Fruit fly (Drosophila melanogaster): ENCODE measurements around the gene sty.

The sty gene

dm6 chr3L:3472786-3473185, 48.1 kb upstream of the sty start (continued):
- TF ChIP-seq CG1621 (tag; optimal IDR thresholded peaks at IDR 0.05) (peak; percentile 48), OdsH (GFP tag; optimal IDR thresholded peaks at IDR 0.05) (no peak), ss (GFP tag; optimal IDR thresholded peaks at IDR 0.05) (peak; percentile 46 to 74), Eip75B (GFP tag; optimal IDR thresholded peaks at IDR 0.05) (peak; percentile 42), achi (GFP tag; optimal IDR thresholded peaks at IDR 0.05) (peak; percentile 51), CG9139 (GFP tag; optimal IDR thresholded peaks at IDR 0.05) (peak; percentile 7), CG11294 (GFP tag; IDR thresholded peaks at IDR 0.05) (no peak), Ets21C (GFP tag; optimal IDR thresholded peaks at IDR 0.05) (peak; percentile 16), Met (GFP tag; optimal IDR thresholded peaks at IDR 0.05) (peak; percentile 67), CG31627 (GFP tag; optimal IDR thresholded peaks at IDR 0.05) (peak; percentile 41), Sox15 (GFP tag; optimal IDR thresholded peaks at IDR 0.05) (no peak), CG11762 (GFP tag; optimal IDR thresholded peaks at IDR 0.05; ENCODE audit: insufficient read depth) (peak; percentile 4), Sox102F (GFP tag; optimal IDR thresholded peaks at IDR 0.05) (peak; percentile 58), Eip78C (GFP tag) (peak; percentile 71), CG8319 (GFP tag; optimal IDR thresholded peaks at IDR 0.05) (no peak), CG34406 (GFP tag; optimal IDR thresholded peaks at IDR 0.05) (peak; percentile 15), fkh (GFP tag; optimal IDR thresholded peaks at IDR 0.05) (no peak), CG3919 (GFP tag; optimal IDR thresholded peaks at IDR 0.05) (peak; percentile 38), CG15336 (GFP tag; IDR thresholded peaks at IDR 0.05) (0 out of 2 replicates have a peak, but pooled peaks have one; percentile 47), CG6854 (GFP tag; optimal IDR thresholded peaks at IDR 0.05) (no peak)

DNA sequence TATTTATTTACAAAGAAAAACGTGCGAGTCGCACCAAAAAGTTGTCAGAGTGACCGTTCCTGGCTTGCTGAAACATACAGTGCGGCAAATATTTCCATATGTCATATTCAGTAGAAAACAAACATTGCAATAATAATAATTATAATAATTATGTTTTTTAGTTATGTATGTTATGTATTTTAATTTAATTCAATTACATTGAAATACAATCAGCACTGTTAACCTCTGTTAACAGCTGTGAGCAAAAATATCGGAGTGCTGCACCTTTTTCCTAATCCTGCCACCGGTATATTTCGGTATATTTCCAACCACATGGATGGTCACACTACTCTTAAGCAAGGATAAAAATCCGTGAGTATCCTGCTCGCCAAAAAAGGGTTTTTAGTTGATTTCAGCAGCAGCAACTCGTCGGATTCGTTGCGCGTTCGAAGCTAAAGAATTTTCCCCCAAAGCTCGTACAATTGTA, 47.4 kb upstream of the sty start, which contains the start of the genes CG32267 and CG42324:
TSS of gene CG32267 (minus strand) at position 51 of the 466 bp plus-strand sequence.
TSS of gene CG42324 (plus strand) at position 385 of the 466 bp plus-strand sequence.
- no peak for TF ChIP-seq CG6808 (GFP tag; optimal IDR thresholded peaks at IDR 0.05)
- TF ChIP-seq fkh (GFP tag; optimal IDR thresholded peaks at IDR 0.05), result peak; percentile 28
- no peak for TF ChIP-seq Eip93F (GFP tag; optimal IDR thresholded peaks at IDR 0.05)
- TF ChIP-seq esn (GFP tag; optimal IDR thresholded peaks at IDR 0.05), result no peak
- TF ChIP-seq CG11294 (GFP tag; IDR thresholded peaks at IDR 0.05), result no peak
- TF ChIP-seq CG7368 (GFP tag; optimal IDR thresholded peaks at IDR 0.05), result no peak
- TF ChIP-seq CG9139 (GFP tag; optimal IDR thresholded peaks at IDR 0.05), result no peak
- no peak for TF ChIP-seq CG8319 (GFP tag; optimal IDR thresholded peaks at IDR 0.05)
- TF ChIP-seq Eip78C (GFP tag), result peak; percentile 29
- TF ChIP-seq CG4318 (GFP tag; optimal IDR thresholded peaks at IDR 0.05), result no peak
- TF ChIP-seq CG6854 (GFP tag; optimal IDR thresholded peaks at IDR 0.05), result no peak
- TF ChIP-seq Met (GFP tag; optimal IDR thresholded peaks at IDR 0.05), result no peak
- TF ChIP-seq Blimp-1 (GFP tag; optimal IDR thresholded peaks at IDR 0.05), result no peak
- no peak for TF ChIP-seq Sox14 (GFP tag; optimal IDR thresholded peaks at IDR 0.05)
- TF ChIP-seq CG31627 (GFP tag; optimal IDR thresholded peaks at IDR 0.05), result no peak
- no peak for TF ChIP-seq achi (GFP tag; optimal IDR thresholded peaks at IDR 0.05)

dm6 chr3L:3471174-3471573, 46.4 kb upstream of the sty start, which contains the start of gene CG14971:
Gene CG14971, minus strand, starts transcription at chr3L:3471309.
- TF ChIP-seq CG11902 (GFP tag; optimal IDR thresholded peaks at IDR 0.05) (no peak), CG32006 (GFP tag; optimal IDR thresholded peaks at IDR 0.05) (no peak), eg (GFP tag; IDR thresholded peaks at IDR 0.05) (no peak), CG8319 (GFP tag; optimal IDR thresholded peaks at IDR 0.05) (no peak), Smox (GFP tag; optimal IDR thresholded peaks at IDR 0.05) (no peak), vri (GFP tag; optimal IDR thresholded peaks at IDR 0.05) (peak; percentile 38), topi (GFP tag; optimal IDR thresholded peaks at IDR 0.05) (peak; percentile 3), CG6854 (GFP tag; optimal IDR thresholded peaks at IDR 0.05) (no peak), CG7368 (GFP tag; optimal IDR thresholded peaks at IDR 0.05) (no peak), CG8119 (GFP tag; IDR thresholded peaks at IDR 0.05) (no peak), svp (GFP tag) (no peak), CG11762 (GFP tag; optimal IDR thresholded peaks at IDR 0.05; ENCODE audit: insufficient read depth) (no peak), OdsH (GFP tag; optimal IDR thresholded peaks at IDR 0.05) (no peak), acj6 (GFP tag; optimal IDR thresholded peaks at IDR 0.05) (no peak), spab (GFP tag; optimal IDR thresholded peaks at IDR 0.05) (no peak), esn (GFP tag; optimal IDR thresholded peaks at IDR 0.05) (peak; percentile 41), Hr4 (GFP tag; optimal IDR thresholded peaks at IDR 0.05) (no peak), fd59A (GFP tag; optimal IDR thresholded peaks at IDR 0.05) (no peak), Sox14 (GFP tag; optimal IDR thresholded peaks at IDR 0.05) (peak; percentile 58), Ets96B (tag; optimal IDR thresholded peaks at IDR 0.05) (no peak), CG6276 (GFP tag; optimal IDR thresholded peaks at IDR 0.05) (no peak), CG3032 (tag; optimal IDR thresholded peaks at IDR 0.05) (peak; percentile 41), Hr39 (GFP tag; optimal IDR thresholded peaks at IDR 0.05) (no peak), fkh (GFP tag; optimal IDR thresholded peaks at IDR 0.05) (peak; percentile 97), achi (GFP tag; optimal IDR thresholded peaks at IDR 0.05) (no peak), fd85E (GFP tag; optimal IDR thresholded peaks at IDR 0.05) (no peak), CG34406 (GFP tag; optimal IDR thresholded peaks at IDR 0.05) (no peak), CG8632 (GFP tag; optimal IDR thresholded peaks at IDR 0.05) (no peak), Gug (GFP tag; IDR thresholded peaks at IDR 0.05) (no peak)
